Fruit fly (Drosophila melanogaster) whole organism, adult: ENCODE results near the gene Smu1.

Experiments
- CG11617 ChIP-seq: fragments of 200-800 bp; sonication (Bioruptor generic); optimal IDR thresholded peaks from 2 replicates; lab custom pipeline; 2017; ENCODE audit warnings: mild to moderate bottlenecking, missing biosample characterization, missing genetic modification reagents, missing genetic modification characterization
- CG12768 ChIP-seq: fragments of 200-800 bp; sonication (Bioruptor generic); optimal IDR thresholded peaks from 2 replicates; lab custom pipeline; 2017; ENCODE audit warnings: missing biosample characterization, missing genetic modification characterization, mild to moderate bottlenecking, moderate library complexity, missing genetic modification reagents
- CG7045 ChIP-seq: fragments of 200-800 bp; sonication (Bioruptor generic); optimal IDR thresholded peaks from 2 replicates; lab custom pipeline; 2017; ENCODE audit warnings: missing biosample characterization, mild to moderate bottlenecking, missing genetic modification characterization
- Crg-1 ChIP-seq: fragments of 200-800 bp; sonication (Bioruptor generic); optimal IDR thresholded peaks from 2 replicates; lab custom pipeline; 2016; ENCODE audit warnings: missing biosample characterization, missing genetic modification characterization
- bab1 ChIP-seq: fragments of 200-800 bp; sonication (Bioruptor generic); optimal IDR thresholded peaks from 3 replicates; lab custom pipeline; 2019; ENCODE audit warnings: missing biosample characterization, mild to moderate bottlenecking, missing genetic modification characterization, moderate library complexity
- kay ChIP-seq: fragments of 200-800 bp; sonication (Bioruptor generic); peaks from one replicate; lab custom pipeline; 2016; ENCODE audit warnings: missing biosample characterization, missing genetic modification characterization, borderline replicate concordance
- pad ChIP-seq: fragments of 200-800 bp; sonication (Bioruptor generic); optimal IDR thresholded peaks from 3 replicates; lab custom pipeline; 2017; ENCODE audit warnings: missing biosample characterization, missing genetic modification characterization, mild to moderate bottlenecking, moderate library complexity, missing genetic modification reagents
- toe ChIP-seq: fragments of 200-800 bp; sonication (Bioruptor generic); optimal IDR thresholded peaks from 2 replicates; lab custom pipeline; 2016; ENCODE audit warnings: missing biosample characterization, missing genetic modification characterization

- TF ChIP-seq kay (GFP tag; lab: Kevin White, UChicago) = no peak
- no peak for TF ChIP-seq Crg-1 (GFP tag; lab: Kevin White, UChicago)
- TF ChIP-seq CG12768 (GFP tag; lab: Kevin White, UChicago) = no peak
- TF ChIP-seq pad (GFP tag; lab: Kevin White, UChicago) = no peak
- TF ChIP-seq CG7045 = no peak
- no peak for TF ChIP-seq CG11617
- TF ChIP-seq bab1 (GFP tag; lab: Kevin White, UChicago) = no peak
- TF ChIP-seq toe (GFP tag; lab: Kevin White, UChicago) = no peak
Observed at dm6 chr3R:19024761-19025160, 43.6 kb upstream of the Smu1 start, which contains the start of gene CG14285.
